Fruit fly (Drosophila melanogaster): ENCODE results near the gene srp.

DNA sequence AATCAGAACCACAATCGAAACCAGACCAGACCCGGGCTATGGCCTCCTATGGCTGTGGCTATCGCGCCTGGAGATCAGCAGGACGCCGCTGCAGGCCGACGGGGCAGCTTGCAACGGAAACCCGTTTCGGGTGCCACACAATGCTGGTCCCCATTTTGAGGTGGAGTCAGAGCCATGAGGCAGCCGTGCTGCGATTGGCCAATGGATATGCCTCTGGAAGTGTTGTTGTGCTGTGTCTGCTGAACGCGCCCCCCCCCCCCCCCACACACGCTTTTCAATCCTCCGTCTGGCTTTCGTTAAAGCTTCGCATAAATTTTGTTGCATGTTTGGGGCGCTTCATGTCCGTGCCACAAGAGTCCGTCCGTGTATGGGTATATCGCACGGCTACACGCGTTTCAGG, 38.2 kb downstream of the srp start:
- TF ChIP-seq ttk (optimal IDR thresholded peaks at IDR 0.05) (no peak), Sin3A (optimal IDR thresholded peaks at IDR 0.05) (no peak), Myc (optimal IDR thresholded peaks at IDR 0.05) (no peak)

Data from Kc167 (cell line).